Worm (Caenorhabditis elegans) whole organism, late embryonic: Measurements from ENCODE around the gene adt-3.
A peak's percentile ranks its signal among the peaks of the same experiment; 100 is the strongest.

Experiments
- C08G9.2 ChIP-seq: sonication (generic microtip); optimal IDR thresholded peaks from 2 replicates; lab custom pipeline; 2016; ENCODE audit warnings: mild to moderate bottlenecking, missing genetic modification characterization, moderate library complexity, missing compliant biosample characterization
- F13H6.1 ChIP-seq: sonication (generic microtip); optimal IDR thresholded peaks from 2 replicates; lab custom pipeline; 2016; ENCODE audit warnings: missing genetic modification characterization, missing compliant biosample characterization
- K02D7.2 ChIP-seq: sonication (generic microtip); optimal IDR thresholded peaks from 2 replicates; lab custom pipeline; 2017; ENCODE audit warnings: mild to moderate bottlenecking, missing genetic modification characterization, missing compliant biosample characterization
- K09A11.1 ChIP-seq: sonication (generic microtip); optimal IDR thresholded peaks from 2 replicates; lab custom pipeline; 2017; ENCODE audit warnings: antibody characterized with exemption, mild to moderate bottlenecking, missing genetic modification characterization, missing compliant biosample characterization; ENCODE audit not compliant: insufficient read depth
- T23F11.4 ChIP-seq: fragments of 200-800 bp; sonication (Bioruptor generic); optimal IDR thresholded peaks from 2 replicates; lab custom pipeline; 2018; ENCODE audit warnings: mild to moderate bottlenecking, missing genetic modification characterization, missing compliant biosample characterization
- ama-1 ChIP-seq: fragments of 150-350 bp; optimal IDR thresholded peaks from 2 replicates; lab custom pipeline; 2014
- ceh-18 ChIP-seq: sonication (generic microtip); optimal IDR thresholded peaks from 2 replicates; lab custom pipeline; 2016; ENCODE audit warnings: missing genetic modification characterization, missing compliant biosample characterization
- ceh-22 ChIP-seq: sonication (generic microtip); optimal IDR thresholded peaks from 2 replicates; lab custom pipeline; 2017; ENCODE audit warnings: missing biosample characterization, missing genetic modification characterization
- ceh-24 ChIP-seq: sonication (generic microtip); optimal IDR thresholded peaks from 2 replicates; lab custom pipeline; 2016; ENCODE audit warnings: mild to moderate bottlenecking, missing genetic modification characterization, missing compliant biosample characterization
- ceh-30 ChIP-seq: fragments of 150-350 bp; optimal IDR thresholded peaks from 2 replicates; lab custom pipeline; 2014; ENCODE audit warnings: missing biosample characterization, missing genetic modification characterization
- ceh-34 ChIP-seq: sonication (generic microtip); optimal IDR thresholded peaks from 2 replicates; lab custom pipeline; 2016; ENCODE audit warnings: mild to moderate bottlenecking, missing genetic modification characterization, missing compliant biosample characterization
- ceh-48 ChIP-seq: sonication (generic microtip); optimal IDR thresholded peaks from 2 replicates; lab custom pipeline; 2016; ENCODE audit warnings: missing genetic modification characterization, inconsistent platforms, missing compliant biosample characterization
- ceh-6 ChIP-seq: fragments of 200-800 bp; sonication (Bioruptor generic); optimal IDR thresholded peaks from 2 replicates; lab custom pipeline; 2018; ENCODE audit warnings: mild to moderate bottlenecking, missing genetic modification characterization, missing compliant biosample characterization
- che-1 ChIP-seq: sonication (generic microtip); optimal IDR thresholded peaks from 2 replicates; lab custom pipeline; 2016; ENCODE audit warnings: mild to moderate bottlenecking, missing genetic modification characterization, missing compliant biosample characterization
- dmd-4 ChIP-seq: sonication (generic microtip); optimal IDR thresholded peaks from 2 replicates; lab custom pipeline; 2016; ENCODE audit warnings: borderline replicate concordance, missing genetic modification characterization, missing compliant biosample characterization
- elt-2 ChIP-seq: sonication (generic microtip); optimal IDR thresholded peaks from 2 replicates; lab custom pipeline; 2016; ENCODE audit warnings: missing genetic modification reagents, missing genetic modification characterization, missing compliant biosample characterization
- elt-4 ChIP-seq: sonication (generic microtip); optimal IDR thresholded peaks from 2 replicates; lab custom pipeline; 2016; ENCODE audit warnings: missing genetic modification characterization, missing compliant biosample characterization
- eyg-1 ChIP-seq: sonication (generic microtip); optimal IDR thresholded peaks from 2 replicates; lab custom pipeline; 2016; ENCODE audit warnings: missing genotype, missing genetic modification characterization, missing compliant biosample characterization
- fax-1 ChIP-seq: sonication (generic microtip); optimal IDR thresholded peaks from 2 replicates; lab custom pipeline; 2016; ENCODE audit warnings: missing genotype, missing genetic modification characterization, missing compliant biosample characterization
- fkh-6 ChIP-seq: sonication (generic microtip); optimal IDR thresholded peaks from 2 replicates; lab custom pipeline; 2016; ENCODE audit warnings: missing genetic modification characterization, missing compliant biosample characterization
- gmeb-2 ChIP-seq: sonication (generic microtip); optimal IDR thresholded peaks from 2 replicates; lab custom pipeline; 2016; ENCODE audit warnings: missing genetic modification characterization, inconsistent platforms, missing compliant biosample characterization
- hlh-13 ChIP-seq: fragments of 200-800 bp; sonication (Bioruptor generic); optimal IDR thresholded peaks from 2 replicates; lab custom pipeline; 2018; ENCODE audit warnings: mild to moderate bottlenecking, missing genetic modification characterization, missing compliant biosample characterization
- hlh-6 ChIP-seq: sonication (generic microtip); optimal IDR thresholded peaks from 2 replicates; lab custom pipeline; 2016; ENCODE audit warnings: missing genotype, missing genetic modification characterization, missing compliant biosample characterization
- lin-11 ChIP-seq: fragments of 200-800 bp; sonication (Bioruptor generic); optimal IDR thresholded peaks from 2 replicates; lab custom pipeline; 2018; ENCODE audit warnings: mild to moderate bottlenecking, missing genetic modification characterization, missing compliant biosample characterization
- madf-2 ChIP-seq: sonication (generic microtip); optimal IDR thresholded peaks from 2 replicates; lab custom pipeline; 2017; ENCODE audit warnings: missing genetic modification characterization, missing compliant biosample characterization
- mec-3 ChIP-seq: sonication (generic microtip); optimal IDR thresholded peaks from 2 replicates; lab custom pipeline; 2016; ENCODE audit warnings: borderline replicate concordance, missing genetic modification characterization, missing compliant biosample characterization
- nfya-1 ChIP-seq: sonication (generic microtip); optimal IDR thresholded peaks from 2 replicates; lab custom pipeline; 2017; ENCODE audit warnings: missing genetic modification characterization, mild to moderate bottlenecking, missing compliant biosample characterization, antibody characterized with exemption, moderate library complexity
- npax-4 ChIP-seq: sonication (generic microtip); optimal IDR thresholded peaks from 2 replicates; lab custom pipeline; 2016; ENCODE audit warnings: missing genetic modification characterization, missing compliant biosample characterization
- pag-3 ChIP-seq: sonication (generic microtip); optimal IDR thresholded peaks from 2 replicates; lab custom pipeline; 2016; ENCODE audit warnings: missing compliant biosample characterization, missing genetic modification characterization, borderline replicate concordance
- pat-9 ChIP-seq: fragments of 200-800 bp; sonication (Bioruptor generic); optimal IDR thresholded peaks from 2 replicates; lab custom pipeline; 2018; ENCODE audit warnings: mild to moderate bottlenecking, missing genetic modification characterization, moderate library complexity, missing compliant biosample characterization
- pha-4 ChIP-seq: fragments of 150-350 bp; optimal IDR thresholded peaks from 2 replicates; lab custom pipeline; 2018; ENCODE audit warnings: missing biosample characterization, missing genetic modification reagents, missing genetic modification characterization
- pqm-1 ChIP-seq: sonication (generic microtip); optimal IDR thresholded peaks from 2 replicates; lab custom pipeline; 2016; ENCODE audit warnings: missing genetic modification characterization, missing compliant biosample characterization
- ref-2 ChIP-seq: sonication (generic microtip); optimal IDR thresholded peaks from 2 replicates; lab custom pipeline; 2016; ENCODE audit warnings: missing genetic modification characterization, missing compliant biosample characterization
- rnt-1 ChIP-seq: sonication (generic microtip); optimal IDR thresholded peaks from 2 replicates; lab custom pipeline; 2016; ENCODE audit warnings: missing genetic modification characterization, missing compliant biosample characterization
- sox-2 ChIP-seq: fragments of 200-800 bp; sonication (Bioruptor generic); IDR thresholded peaks from 2 replicates; pipeline ENCODE4 v1.3.6; 2022; ENCODE audit warnings: missing genetic modification reagents, missing genetic modification characterization, missing compliant biosample characterization
- tbx-2 ChIP-seq: sonication (generic microtip); optimal IDR thresholded peaks from 2 replicates; lab custom pipeline; 2016; ENCODE audit warnings: missing genetic modification characterization, missing compliant biosample characterization
- tbx-7 ChIP-seq: sonication (generic microtip); optimal IDR thresholded peaks from 2 replicates; lab custom pipeline; 2016; ENCODE audit warnings: missing genotype, missing genetic modification characterization, missing compliant biosample characterization
- ttx-3 ChIP-seq: sonication (generic microtip); optimal IDR thresholded peaks from 2 replicates; lab custom pipeline; 2016; ENCODE audit warnings: missing genetic modification reagents, missing genetic modification characterization, missing compliant biosample characterization
- unc-3 ChIP-seq, 2 experiments: fragments of 200-800 bp in 1 of 2; sonication (Bioruptor generic) in 1 of 2; sonication (generic microtip) in 1 of 2; conservative IDR thresholded peaks in 1 of 2; optimal IDR thresholded peaks in 1 of 2; 2 replicates each; pipeline versions ENCODE4 v1.3.6 to Lab custom; 2016 to 2022; ENCODE audit warnings: missing compliant biosample characterization in 2 of 2, missing genetic modification characterization in 2 of 2, missing genetic modification reagents in 1 of 2
- unc-42 ChIP-seq: sonication (generic microtip); optimal IDR thresholded peaks from 2 replicates; lab custom pipeline; 2016; ENCODE audit warnings: missing genotype, missing genetic modification characterization, missing compliant biosample characterization
- unc-55 ChIP-seq: sonication (generic microtip); optimal IDR thresholded peaks from 2 replicates; lab custom pipeline; 2017; ENCODE audit warnings: missing biosample characterization, missing genetic modification reagents, missing genetic modification characterization
- unc-86 ChIP-seq: sonication (generic microtip); optimal IDR thresholded peaks from 2 replicates; lab custom pipeline; 2016; ENCODE audit warnings: missing genetic modification characterization, missing compliant biosample characterization

Gene adt-3

ce11 chrX:3959221-3959620 is 27.8 kb downstream of the adt-3 start:
- no peak for TF ChIP-seq gmeb-2 (tag; lab: Kevin White, UChicago)
- TF ChIP-seq unc-55 (GFP tag; lab: Kevin White, UChicago), result peak; percentile 78
- TF ChIP-seq T23F11.4 (GFP tag; lab: Kevin White, UChicago), result no peak
- no peak for TF ChIP-seq eyg-1
- TF ChIP-seq madf-2 (tag; lab: Kevin White, UChicago), result no peak
- TF ChIP-seq, all 69 proteins: peak for 1

DNA sequence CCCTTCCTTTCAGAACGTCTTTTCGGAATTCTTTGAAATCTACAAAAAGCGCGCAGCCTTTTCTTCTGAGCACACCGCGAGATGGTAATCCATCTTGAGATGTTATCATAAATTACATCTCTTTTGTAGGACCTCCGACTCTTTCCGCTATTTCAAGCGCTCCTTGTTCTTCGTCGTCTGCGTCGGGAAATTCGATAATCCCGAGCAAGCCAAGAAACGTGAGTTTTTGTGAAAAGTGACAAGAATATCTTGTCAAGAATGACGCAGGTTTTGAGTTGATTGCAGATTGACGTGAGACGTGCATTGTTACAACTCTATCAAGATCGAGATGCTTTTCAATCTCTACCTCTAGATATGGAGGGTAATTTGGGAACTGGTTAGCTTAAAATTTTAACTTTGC is 28.9 kb downstream of the adt-3 start:
- TF ChIP-seq unc-55 (GFP tag; lab: Kevin White, UChicago) (peak; percentile 75), pha-4 (tag; lab: Kevin White, UChicago) (no peak)

DNA sequence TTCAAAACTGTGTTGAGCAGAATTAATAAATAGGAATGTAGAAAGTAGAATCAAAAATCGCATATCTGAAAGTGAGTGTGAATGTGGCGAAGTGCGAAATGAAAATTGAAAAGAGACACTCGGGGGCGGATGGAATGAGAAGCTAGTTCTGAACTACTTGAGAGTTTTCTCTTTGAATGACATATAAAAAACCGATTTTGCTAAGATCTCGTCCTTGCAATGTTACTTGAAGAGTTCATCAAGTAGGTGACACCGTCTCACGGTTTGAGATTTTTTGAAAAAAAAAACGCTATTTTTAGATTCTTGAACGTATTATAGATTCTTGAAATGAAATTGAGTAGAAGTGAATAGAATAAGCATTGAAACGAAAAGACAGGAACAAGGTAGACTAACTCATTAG is 34.9 kb downstream of the adt-3 start, which contains the start of gene C16B8.2:
Gene C16B8.2 (minus strand): TSS at position 101 of the 400 bp plus-strand sequence.
- TF ChIP-seq unc-3 (GFP tag; conservative IDR thresholded peaks at IDR 0.05; lab: Robert Waterston, UW), result no peak
- no peak for TF ChIP-seq unc-3 (tag; optimal IDR thresholded peaks at IDR 0.05; lab: Kevin White, UChicago)
- TF ChIP-seq ceh-22, result no peak
- no peak for TF ChIP-seq lin-11 (tag; lab: Kevin White, UChicago)
- TF ChIP-seq rnt-1 (tag; lab: Kevin White, UChicago), result no peak
- TF ChIP-seq tbx-2 (tag; lab: Kevin White, UChicago), result no peak
- TF ChIP-seq sox-2 (GFP tag; lab: Robert Waterston, UW), result no peak
- no peak for TF ChIP-seq ceh-6 (GFP tag; lab: Kevin White, UChicago)
- no peak for TF ChIP-seq pat-9
- no peak for TF ChIP-seq K02D7.2 (tag; lab: Kevin White, UChicago)

ce11 chrX:3968209-3968960 is 36.9 kb downstream of the adt-3 start, which contains the start of gene C16B8.3:
C16B8.3 (minus strand) TSS chrX:3968634.
- TF ChIP-seq unc-42 (no peak), elt-2 (peak; percentile 28), K09A11.1 (tag; lab: Kevin White, UChicago) (no peak), npax-4 (tag; lab: Kevin White, UChicago) (no peak)

ce11 chrX:3969353-3969752 is 37.9 kb downstream of the adt-3 start:
- TF ChIP-seq ceh-18 (tag; lab: Kevin White, UChicago) (no peak), ceh-24 (tag; lab: Kevin White, UChicago) (no peak), sox-2 (GFP tag; lab: Robert Waterston, UW) (no peak), elt-2 (no peak), tbx-7 (tag; lab: Kevin White, UChicago) (no peak), unc-86 (no peak), mec-3 (tag; lab: Kevin White, UChicago) (no peak), ceh-48 (tag; lab: Kevin White, UChicago) (peak; percentile 15), hlh-13 (peak; percentile 19), pqm-1 (tag; lab: Kevin White, UChicago) (no peak), ref-2 (no peak), ceh-30 (tag; lab: Kevin White, UChicago) (no peak), ceh-34 (tag; lab: Kevin White, UChicago) (no peak), fkh-6 (tag; lab: Kevin White, UChicago) (no peak), lin-11 (tag; lab: Kevin White, UChicago) (no peak), elt-4 (tag; lab: Kevin White, UChicago) (no peak), F13H6.1 (no peak), K09A11.1 (tag; lab: Kevin White, UChicago) (no peak), fax-1 (tag; lab: Kevin White, UChicago) (no peak), pha-4 (tag; lab: Kevin White, UChicago) (no peak), unc-55 (GFP tag; lab: Kevin White, UChicago) (no peak), C08G9.2 (tag; lab: Kevin White, UChicago) (no peak), gmeb-2 (tag; lab: Kevin White, UChicago) (peak; percentile 47), tbx-2 (tag; lab: Kevin White, UChicago) (no peak), dmd-4 (tag; lab: Kevin White, UChicago) (no peak), ama-1 (lab: Kevin White, UChicago) (no peak), hlh-6 (tag; lab: Kevin White, UChicago) (no peak), nfya-1 (tag; lab: Kevin White, UChicago) (peak; percentile 16), che-1 (tag; lab: Kevin White, UChicago) (no peak), ttx-3 (tag; lab: Kevin White, UChicago) (no peak), pag-3 (tag; lab: Kevin White, UChicago) (no peak)
